Worm (Caenorhabditis elegans): Measurements from ENCODE around the gene K04C2.2.

DNA sequence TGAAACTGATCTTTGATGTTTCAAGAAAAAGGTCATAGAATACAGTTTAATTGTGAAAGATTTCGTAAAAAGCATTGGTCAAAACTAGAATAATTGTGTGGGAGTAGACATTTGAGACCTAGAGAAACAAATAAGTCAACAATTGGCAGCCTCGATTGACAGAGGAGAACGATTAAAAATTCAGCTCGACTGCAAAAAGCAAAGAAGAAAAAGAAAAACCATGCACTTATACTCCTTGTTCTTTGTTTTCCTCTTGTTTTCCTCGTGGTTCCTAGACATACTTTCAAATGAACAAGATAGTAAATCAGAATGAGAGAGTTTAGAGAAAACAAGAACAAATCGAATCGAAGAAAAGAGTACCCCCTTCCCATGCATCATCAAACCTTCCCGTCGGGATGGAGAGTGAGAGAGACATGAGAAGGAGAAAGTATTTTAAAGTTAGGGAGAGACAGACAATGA lies 32.2 kb upstream of the K04C2.2 start:
- TF ChIP-seq hlh-15 (tag; optimal IDR thresholded peaks at IDR 0.05) (no peak), pros-1 (tag; optimal IDR thresholded peaks at IDR 0.05) (no peak), madf-2 (tag; optimal IDR thresholded peaks at IDR 0.05) (no peak)

Measured in whole organism, late embryonic.